Fruit fly (Drosophila melanogaster) whole organism: ENCODE measurements around the gene Nplp4.
A peak's percentile ranks its signal among the peaks of the same experiment; 100 is the strongest.

Source experiments
- CG8478 ChIP-seq: fragments of >200 bp; optimal IDR thresholded peaks from 2 replicates; lab custom pipeline; 2018; ENCODE audit warnings: inconsistent platforms
- Dll ChIP-seq: fragments of >200 bp; optimal IDR thresholded peaks from 2 replicates; lab custom pipeline; 2017
- EcR ChIP-seq, 2 experiments: fragments of >200 bp; optimal IDR thresholded peaks; 2 replicates each; lab custom pipeline; 2017; ENCODE audit warnings: missing biosample characterization in 2 of 2, missing genetic modification characterization in 2 of 2, missing genetic modification reagents in 2 of 2
- pan ChIP-seq: fragments of >200 bp; optimal IDR thresholded peaks from 2 replicates; lab custom pipeline; 2017
- psq ChIP-seq: fragments of >200 bp; optimal IDR thresholded peaks from 2 replicates; lab custom pipeline; 2017
- usp ChIP-seq: fragments of >200 bp; optimal IDR thresholded peaks from 2 replicates; lab custom pipeline; 2017; ENCODE audit warnings: missing biosample characterization, missing genetic modification characterization, mixed read lengths

The Nplp4 gene

dm6 chr2L:2037165-2037550, 28.9 kb downstream of the Nplp4 start, which contains the start of gene lectin-22C:
TSS of gene lectin-22C (minus strand) at chr2L:2037265.
- TF ChIP-seq psq (no peak), EcR (GFP tag; optimal IDR thresholded peaks at IDR 0.05; lab: Kevin White, UChicago) (no peak), Dll (lab: Kevin White, UChicago) (no peak), CG8478 (lab: Kevin White, UChicago) (no peak), usp (GFP tag; lab: Kevin White, UChicago) (no peak), pan (lab: Kevin White, UChicago) (no peak)

dm6 chr2L:2037551-2038252, 29.5 kb downstream of the Nplp4 start:
- TF ChIP-seq CG8478 (lab: Kevin White, UChicago) (peak; percentile 49), psq (no peak), EcR (GFP tag; optimal IDR thresholded peaks at IDR 0.05; lab: Kevin White, UChicago) (no peak)

DNA sequence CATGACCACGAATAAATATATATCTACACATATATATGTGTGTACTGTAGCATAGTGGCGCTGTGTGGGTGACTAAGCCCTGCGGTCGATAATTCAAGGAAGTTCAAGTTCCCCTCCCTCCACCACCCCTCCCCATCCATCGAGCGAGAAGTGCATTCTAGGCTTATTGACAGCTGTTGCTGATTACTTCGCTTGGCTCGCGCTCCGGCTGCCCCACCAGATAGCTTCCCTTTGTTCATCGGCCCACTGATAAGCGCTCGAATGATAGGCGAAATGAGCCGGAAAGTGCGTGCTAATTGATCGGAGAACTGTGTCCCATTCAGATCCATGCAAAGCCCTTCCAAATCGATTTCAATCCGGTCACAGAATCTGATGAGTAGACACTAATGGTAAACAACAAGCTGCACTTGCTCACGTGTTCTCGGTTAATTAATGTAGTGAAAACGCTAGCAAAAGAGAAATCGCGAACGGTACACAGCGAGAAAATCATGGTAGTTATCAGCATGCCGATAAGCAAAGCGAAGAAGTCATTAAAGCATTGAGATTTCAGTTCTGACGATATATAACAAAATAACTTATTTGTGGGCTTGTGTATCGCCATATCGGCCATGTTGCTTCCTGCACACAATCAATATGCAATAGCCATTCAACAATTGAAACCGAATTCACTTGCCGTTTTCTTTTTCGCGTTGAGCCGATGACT, 30.2 kb downstream of the Nplp4 start:
- TF ChIP-seq psq (no peak), EcR (GFP tag; optimal IDR thresholded peaks at IDR 0.05; lab: Kevin White, UChicago) (no peak), CG8478 (lab: Kevin White, UChicago) (no peak), Dll (lab: Kevin White, UChicago) (no peak), pan (lab: Kevin White, UChicago) (no peak), usp (GFP tag; lab: Kevin White, UChicago) (no peak)

DNA sequence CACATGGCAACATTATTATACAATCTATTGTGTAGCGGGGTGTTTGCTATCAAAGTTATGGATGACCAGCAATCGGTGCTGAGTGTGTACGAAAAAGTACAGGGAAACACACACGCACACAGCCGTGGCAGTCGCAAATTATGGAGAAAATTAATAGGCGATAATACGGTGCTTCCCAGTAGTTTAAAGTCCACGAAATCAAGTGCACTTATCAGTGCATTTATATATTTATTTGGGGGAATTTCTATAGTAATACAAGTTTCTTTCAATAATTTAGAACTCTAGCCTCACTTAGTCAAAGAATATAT, 30.7 kb downstream of the Nplp4 start:
- TF ChIP-seq usp (GFP tag; lab: Kevin White, UChicago) (no peak), Dll (lab: Kevin White, UChicago) (no peak), pan (lab: Kevin White, UChicago) (no peak), psq (no peak), CG8478 (lab: Kevin White, UChicago) (no peak), EcR (GFP tag; optimal IDR thresholded peaks at IDR 0.05; lab: Kevin White, UChicago) (no peak)

DNA sequence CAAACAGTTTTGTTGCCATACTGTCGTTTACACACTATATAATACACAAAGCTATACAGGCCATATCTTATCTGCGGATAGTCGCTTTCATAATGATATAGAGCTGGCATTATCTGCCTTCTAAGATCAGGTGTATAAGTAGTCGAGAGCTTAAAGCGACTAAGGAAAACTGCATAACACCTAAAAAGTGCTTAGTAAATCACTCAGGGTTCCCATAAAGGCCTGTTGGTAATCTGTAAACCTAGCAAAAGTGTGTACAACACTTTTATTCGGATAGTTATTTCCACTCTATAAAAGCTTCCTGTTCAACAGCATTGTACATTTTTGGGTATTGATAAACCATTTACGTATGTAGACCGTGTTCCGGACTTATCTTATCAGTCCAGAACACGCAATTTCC, 31.2 kb downstream of the Nplp4 start:
- no peak for TF ChIP-seq CG8478 (lab: Kevin White, UChicago)
- TF ChIP-seq usp (GFP tag; lab: Kevin White, UChicago) = no peak
- TF ChIP-seq pan (lab: Kevin White, UChicago) = no peak
- no peak for TF ChIP-seq EcR (GFP tag; optimal IDR thresholded peaks at IDR 0.05; lab: Kevin White, UChicago)
- TF ChIP-seq Dll (lab: Kevin White, UChicago) = no peak
- no peak for TF ChIP-seq psq

dm6 chr2L:2042072-2042471, 33.9 kb downstream of the Nplp4 start:
- TF ChIP-seq EcR (GFP tag; optimal IDR thresholded peaks at IDR 0.05; lab: Kevin White, UChicago) (no peak), Dll (lab: Kevin White, UChicago) (no peak), usp (GFP tag; lab: Kevin White, UChicago) (no peak), psq (no peak), pan (lab: Kevin White, UChicago) (no peak), CG8478 (lab: Kevin White, UChicago) (no peak)

DNA sequence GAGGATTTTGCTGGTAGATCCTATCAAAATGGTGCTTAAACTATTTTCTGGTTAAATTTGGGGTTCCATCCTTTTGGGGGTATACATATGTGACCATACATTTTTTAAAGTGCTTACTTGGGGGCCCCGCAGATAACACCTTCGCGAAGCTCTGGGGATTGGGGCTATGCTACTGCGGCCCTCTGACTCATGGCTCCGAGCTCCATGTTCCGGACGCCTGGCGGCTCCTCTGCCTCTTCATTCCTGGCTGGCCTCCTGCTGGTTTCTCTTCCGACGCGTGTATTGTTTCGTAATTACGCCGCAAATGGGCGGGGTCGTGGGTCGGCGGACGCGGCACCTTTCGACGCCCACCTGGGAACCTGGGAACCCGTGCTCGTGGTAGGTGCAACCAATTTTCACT, 36.6 kb downstream of the Nplp4 start:
- no peak for TF ChIP-seq psq
- TF ChIP-seq pan (lab: Kevin White, UChicago) = no peak
- TF ChIP-seq EcR (GFP tag; optimal IDR thresholded peaks at IDR 0.05; lab: Kevin White, UChicago) = no peak
- no peak for TF ChIP-seq usp (GFP tag; lab: Kevin White, UChicago)
- TF ChIP-seq Dll (lab: Kevin White, UChicago) = no peak
- TF ChIP-seq CG8478 (lab: Kevin White, UChicago) = no peak

DNA sequence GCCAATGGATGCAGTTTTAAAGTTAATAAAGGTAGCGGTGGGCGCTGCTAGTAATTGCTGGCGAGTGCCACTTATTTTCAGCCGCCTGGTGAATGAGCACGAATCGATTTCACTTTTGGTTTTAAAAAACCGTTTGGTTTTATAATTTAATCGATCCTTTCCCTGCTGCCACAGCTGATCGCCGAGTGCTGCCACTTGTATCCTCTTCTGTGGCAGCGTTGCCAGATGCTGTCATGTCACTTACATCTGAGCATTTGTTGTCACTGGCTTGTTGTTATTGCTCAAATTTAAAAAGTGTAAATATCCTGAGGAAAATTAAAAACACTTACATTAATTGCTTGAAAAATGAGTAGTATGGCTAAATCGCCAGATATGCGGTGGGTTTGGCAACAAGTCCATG, 37.1 kb downstream of the Nplp4 start, which contains the start of gene Kebab:
TSS of gene Kebab (plus strand) at position 230 of the 400 bp plus-strand sequence.
- no peak for TF ChIP-seq psq
- no peak for TF ChIP-seq EcR (GFP tag; optimal IDR thresholded peaks at IDR 0.05; lab: Kevin White, UChicago)
- no peak for TF ChIP-seq CG8478 (lab: Kevin White, UChicago)
- TF ChIP-seq Dll (lab: Kevin White, UChicago) = no peak
- no peak for TF ChIP-seq usp (GFP tag; lab: Kevin White, UChicago)
- TF ChIP-seq pan (lab: Kevin White, UChicago) = no peak

DNA sequence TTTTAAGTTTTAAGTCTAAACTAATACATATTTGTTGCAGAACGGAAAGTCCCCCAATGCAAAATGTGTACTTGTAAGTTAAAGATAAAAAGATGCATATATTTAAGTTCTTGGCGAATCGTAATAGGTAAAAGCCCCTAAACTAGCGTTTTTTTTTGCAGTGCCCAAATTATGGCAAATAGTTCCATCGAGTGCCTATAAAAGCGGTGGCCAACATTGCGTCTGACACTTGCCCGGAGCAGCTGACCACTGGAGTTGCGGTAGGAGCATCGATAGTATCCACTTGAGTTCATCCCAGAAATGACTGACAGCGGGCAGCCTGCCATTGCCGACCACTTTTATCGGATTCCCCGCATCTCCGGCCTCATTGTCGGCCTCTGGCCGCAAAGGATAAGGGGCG, 46.1 kb downstream of the Nplp4 start, which contains the start of gene Or22c:
TSS of gene Or22c (plus strand) at position 301 of the 400 bp plus-strand sequence.
- no peak for TF ChIP-seq psq
- TF ChIP-seq EcR (GFP tag; optimal IDR thresholded peaks at IDR 0.05; lab: Kevin White, UChicago) = no peak
- no peak for TF ChIP-seq pan (lab: Kevin White, UChicago)
- TF ChIP-seq usp (GFP tag; lab: Kevin White, UChicago) = no peak
- TF ChIP-seq Dll (lab: Kevin White, UChicago) = no peak
- TF ChIP-seq CG8478 (lab: Kevin White, UChicago) = no peak
